Fruit fly (Drosophila melanogaster): ENCODE data around the gene PolE1.

DNA sequence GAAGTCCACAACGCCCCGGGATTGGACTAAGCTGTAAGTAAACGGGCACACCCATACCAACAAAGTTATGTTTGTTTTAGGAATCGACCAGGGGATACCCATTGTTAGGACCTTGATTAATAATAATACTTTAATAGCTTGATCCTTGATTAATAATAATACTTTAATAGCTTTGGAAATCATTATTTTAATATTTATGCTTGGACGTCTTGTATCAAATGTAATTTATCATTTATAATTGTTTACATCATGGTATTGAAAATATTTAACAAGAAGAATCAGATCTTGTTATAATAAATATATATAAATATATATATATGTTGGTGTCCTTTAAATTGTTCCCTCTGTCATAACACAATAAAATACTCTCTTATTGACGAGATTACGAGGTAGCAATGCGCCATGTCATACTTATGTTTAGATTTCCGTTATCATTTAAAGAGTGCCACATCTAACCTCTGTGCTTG is 9.0 kb downstream of the PolE1 start:
- TF ChIP-seq CG32006 (GFP tag; optimal IDR thresholded peaks at IDR 0.05) = peak; percentile 91
- TF ChIP-seq Met (GFP tag; optimal IDR thresholded peaks at IDR 0.05) = peak; percentile 66

Data from whole organism, prepupa.